Worm (Caenorhabditis elegans): ENCODE data around the gene igcm-2.

igcm-2 gene

ce11 chrX:6350016-6350415 lies 41.4 kb downstream of the igcm-2 start, which contains the start of gene C03B1.6:
TSS of gene C03B1.6 (plus strand) at chrX:6350316.
- no peak for TF ChIP-seq klf-2 (GFP tag; conservative IDR thresholded peaks at IDR 0.05)

- TF ChIP-seq T22C8.4 (GFP tag; IDR thresholded peaks at IDR 0.05) (no peak), flt-1 (GFP tag; IDR thresholded peaks at IDR 0.05) (no peak), ztf-29 (GFP tag; IDR thresholded peaks at IDR 0.05) (no peak), ref-1 (GFP tag; conservative IDR thresholded peaks at IDR 0.05) (no peak), tab-1 (GFP tag; IDR thresholded peaks at IDR 0.05) (no peak), ztf-23 (GFP tag; IDR thresholded peaks at IDR 0.05) (no peak), med-1 (GFP tag; optimal IDR thresholded peaks at IDR 0.05; ENCODE audit: insufficient read depth) (no peak), cog-1 (tag; optimal IDR thresholded peaks at IDR 0.05) (no peak)
These were observed 44.4 kb downstream of the igcm-2 start, which contains the start of gene C03B1.9 for ce11 chrX:6347013-6347412. TSS of gene C03B1.9 (minus strand) at chrX:6347113.

DNA sequence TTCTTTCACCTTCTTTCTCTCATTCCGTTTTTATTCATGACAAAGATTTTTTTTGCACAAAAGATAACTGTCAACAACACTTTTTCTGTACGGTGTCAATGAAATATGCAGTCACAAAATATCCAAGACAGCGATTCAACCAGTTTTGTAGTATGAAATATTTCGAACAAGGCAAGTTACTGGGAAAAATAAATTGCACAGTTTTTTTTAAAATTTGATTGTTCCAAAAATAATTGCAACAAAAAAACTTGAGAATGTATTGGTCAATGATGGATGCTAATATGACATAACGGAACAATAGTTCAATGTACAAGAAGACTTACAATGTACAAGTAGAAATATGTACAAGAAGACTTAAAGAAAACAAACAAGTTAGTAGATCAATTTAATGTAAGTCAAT lies 45.6 kb downstream of the igcm-2 start:
- TF ChIP-seq med-1 (GFP tag; optimal IDR thresholded peaks at IDR 0.05; ENCODE audit: insufficient read depth): no peak
- TF ChIP-seq cog-1 (tag; optimal IDR thresholded peaks at IDR 0.05): no peak
- TF ChIP-seq flt-1 (GFP tag; IDR thresholded peaks at IDR 0.05): no peak
- TF ChIP-seq ztf-29 (GFP tag; IDR thresholded peaks at IDR 0.05): no peak
- no peak for TF ChIP-seq T22C8.4 (GFP tag; IDR thresholded peaks at IDR 0.05)
- no peak for TF ChIP-seq tab-1 (GFP tag; IDR thresholded peaks at IDR 0.05)
- TF ChIP-seq ref-1 (GFP tag; conservative IDR thresholded peaks at IDR 0.05): no peak
- TF ChIP-seq klf-2 (GFP tag; conservative IDR thresholded peaks at IDR 0.05): no peak
- no peak for TF ChIP-seq ztf-23 (GFP tag; IDR thresholded peaks at IDR 0.05)

DNA sequence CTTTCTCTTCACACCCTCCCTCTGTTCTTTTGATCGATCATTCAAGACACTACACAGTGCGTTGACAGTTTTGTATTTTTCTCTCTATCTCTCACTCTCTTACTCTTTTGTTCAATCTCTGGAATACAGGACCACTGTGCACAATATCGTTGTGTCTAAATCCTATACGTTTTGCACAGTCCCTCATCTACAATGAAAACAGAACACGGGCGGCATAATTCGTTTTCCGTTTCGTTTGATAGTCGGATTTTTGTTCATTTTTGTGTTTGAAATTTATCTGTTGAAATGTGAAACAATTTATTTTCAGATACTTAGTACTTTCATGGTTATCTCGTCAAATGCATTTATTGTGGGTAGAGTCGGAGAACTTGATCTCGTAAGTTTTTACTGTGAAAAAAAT lies 49.9 kb downstream of the igcm-2 start, which contains the start of gene C03B1.7:
C03B1.7 (plus strand) TSS at position 301 of the 400 bp plus-strand sequence.
- TF ChIP-seq ztf-29 (GFP tag; IDR thresholded peaks at IDR 0.05): no peak
- TF ChIP-seq tab-1 (GFP tag; IDR thresholded peaks at IDR 0.05): no peak
- TF ChIP-seq flt-1 (GFP tag; IDR thresholded peaks at IDR 0.05): no peak
- TF ChIP-seq med-1 (GFP tag; optimal IDR thresholded peaks at IDR 0.05; ENCODE audit: insufficient read depth): no peak
- no peak for TF ChIP-seq cog-1 (tag; optimal IDR thresholded peaks at IDR 0.05)
- no peak for TF ChIP-seq ref-1 (GFP tag; conservative IDR thresholded peaks at IDR 0.05)
- TF ChIP-seq klf-2 (GFP tag; conservative IDR thresholded peaks at IDR 0.05): no peak
- TF ChIP-seq T22C8.4 (GFP tag; IDR thresholded peaks at IDR 0.05): no peak

- TF ChIP-seq ztf-23 (GFP tag; IDR thresholded peaks at IDR 0.05) (no peak), tab-1 (GFP tag; IDR thresholded peaks at IDR 0.05) (no peak), T22C8.4 (GFP tag; IDR thresholded peaks at IDR 0.05) (no peak), ref-1 (GFP tag; conservative IDR thresholded peaks at IDR 0.05) (no peak), ztf-29 (GFP tag; IDR thresholded peaks at IDR 0.05) (no peak), cog-1 (tag; optimal IDR thresholded peaks at IDR 0.05) (no peak), flt-1 (GFP tag; IDR thresholded peaks at IDR 0.05) (no peak), med-1 (GFP tag; optimal IDR thresholded peaks at IDR 0.05; ENCODE audit: insufficient read depth) (no peak), klf-2 (GFP tag; conservative IDR thresholded peaks at IDR 0.05) (no peak)
These were observed 52.9 kb downstream of the igcm-2 start for ce11 chrX:6338446-6338845.

ce11 chrX:6337951-6338350 lies 53.4 kb downstream of the igcm-2 start, which contains the start of gene C03B1.13:
TSS of gene C03B1.13 (minus strand) at chrX:6338051.
- TF ChIP-seq tab-1 (GFP tag; IDR thresholded peaks at IDR 0.05) (no peak), flt-1 (GFP tag; IDR thresholded peaks at IDR 0.05) (no peak), med-1 (GFP tag; optimal IDR thresholded peaks at IDR 0.05; ENCODE audit: insufficient read depth) (no peak), ref-1 (GFP tag; conservative IDR thresholded peaks at IDR 0.05) (no peak)

- TF ChIP-seq cog-1 (tag; optimal IDR thresholded peaks at IDR 0.05) (no peak), T22C8.4 (GFP tag; IDR thresholded peaks at IDR 0.05) (no peak), ztf-23 (GFP tag; IDR thresholded peaks at IDR 0.05) (no peak), med-1 (GFP tag; optimal IDR thresholded peaks at IDR 0.05; ENCODE audit: insufficient read depth) (no peak), flt-1 (GFP tag; IDR thresholded peaks at IDR 0.05) (no peak), ref-1 (GFP tag; conservative IDR thresholded peaks at IDR 0.05) (no peak), klf-2 (GFP tag; conservative IDR thresholded peaks at IDR 0.05) (no peak), ztf-29 (GFP tag; IDR thresholded peaks at IDR 0.05) (no peak), tab-1 (GFP tag; IDR thresholded peaks at IDR 0.05) (no peak)
These were observed 54.1 kb downstream of the igcm-2 start for ce11 chrX:6337338-6337737.

ce11 chrX:6334602-6335001 lies 56.8 kb downstream of the igcm-2 start:
- TF ChIP-seq ref-1 (GFP tag; conservative IDR thresholded peaks at IDR 0.05): no peak
- TF ChIP-seq ztf-23 (GFP tag; IDR thresholded peaks at IDR 0.05): no peak
- no peak for TF ChIP-seq ztf-29 (GFP tag; IDR thresholded peaks at IDR 0.05)
- TF ChIP-seq tab-1 (GFP tag; IDR thresholded peaks at IDR 0.05): no peak
- TF ChIP-seq T22C8.4 (GFP tag; IDR thresholded peaks at IDR 0.05): no peak
- TF ChIP-seq flt-1 (GFP tag; IDR thresholded peaks at IDR 0.05): no peak

DNA sequence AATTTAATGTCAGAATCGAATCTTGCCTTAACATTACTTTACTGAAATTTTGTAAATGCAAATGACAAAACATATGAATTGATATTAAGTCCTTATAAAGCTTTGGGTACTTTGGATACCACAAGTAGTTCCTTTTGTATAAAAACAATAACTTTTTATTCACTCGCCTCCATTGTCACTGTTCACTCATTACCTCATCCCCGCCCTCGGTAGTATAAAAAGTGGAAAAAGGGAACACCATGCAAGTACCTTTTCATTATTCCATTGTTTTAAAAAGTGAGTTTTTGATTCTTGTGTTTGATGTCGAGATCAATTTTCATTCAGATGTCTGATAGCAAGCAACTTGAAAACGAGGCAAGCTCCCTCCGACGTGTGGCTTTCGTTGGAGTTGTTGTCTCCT lies 57.4 kb downstream of the igcm-2 start, which contains the start of gene col-171:
col-171 (plus strand) TSS at position 301 of the 400 bp plus-strand sequence.
- TF ChIP-seq flt-1 (GFP tag; IDR thresholded peaks at IDR 0.05): no peak
- no peak for TF ChIP-seq med-1 (GFP tag; optimal IDR thresholded peaks at IDR 0.05; ENCODE audit: insufficient read depth)
- TF ChIP-seq cog-1 (tag; optimal IDR thresholded peaks at IDR 0.05): no peak
- no peak for TF ChIP-seq klf-2 (GFP tag; conservative IDR thresholded peaks at IDR 0.05)
- TF ChIP-seq tab-1 (GFP tag; IDR thresholded peaks at IDR 0.05): no peak
- TF ChIP-seq ref-1 (GFP tag; conservative IDR thresholded peaks at IDR 0.05): no peak
- TF ChIP-seq ztf-29 (GFP tag; IDR thresholded peaks at IDR 0.05): no peak
- TF ChIP-seq T22C8.4 (GFP tag; IDR thresholded peaks at IDR 0.05): no peak
- no peak for TF ChIP-seq ztf-23 (GFP tag; IDR thresholded peaks at IDR 0.05)

DNA sequence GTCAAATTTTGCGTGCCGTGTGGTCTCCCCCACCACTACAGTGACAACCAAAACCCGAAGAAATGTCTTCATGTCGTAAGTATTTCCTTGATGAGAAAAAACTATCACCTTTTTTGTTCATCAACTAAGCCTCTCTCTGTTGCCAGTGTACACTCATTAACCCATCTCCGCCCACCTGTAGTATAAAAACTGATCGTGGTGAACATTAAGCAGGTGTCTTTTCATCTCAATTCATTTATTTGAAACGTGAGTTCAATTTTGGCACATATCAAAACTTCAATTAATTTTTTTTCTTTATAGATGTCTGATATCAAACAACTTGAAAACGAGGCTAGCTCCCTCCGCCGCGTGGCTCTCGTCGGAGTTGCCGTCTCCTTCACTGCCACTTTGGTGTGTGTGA lies 60.0 kb downstream of the igcm-2 start, which contains the start of gene col-170:
col-170 (plus strand) TSS at position 301 of the 400 bp plus-strand sequence.
- no peak for TF ChIP-seq flt-1 (GFP tag; IDR thresholded peaks at IDR 0.05)
- TF ChIP-seq T22C8.4 (GFP tag; IDR thresholded peaks at IDR 0.05): no peak
- no peak for TF ChIP-seq ref-1 (GFP tag; conservative IDR thresholded peaks at IDR 0.05)
- TF ChIP-seq klf-2 (GFP tag; conservative IDR thresholded peaks at IDR 0.05): no peak
- no peak for TF ChIP-seq ztf-29 (GFP tag; IDR thresholded peaks at IDR 0.05)
- no peak for TF ChIP-seq cog-1 (tag; optimal IDR thresholded peaks at IDR 0.05)
- TF ChIP-seq tab-1 (GFP tag; IDR thresholded peaks at IDR 0.05): no peak
